Worm (Caenorhabditis elegans): ENCODE measurements around the gene fbxa-148.

Gene fbxa-148

DNA sequence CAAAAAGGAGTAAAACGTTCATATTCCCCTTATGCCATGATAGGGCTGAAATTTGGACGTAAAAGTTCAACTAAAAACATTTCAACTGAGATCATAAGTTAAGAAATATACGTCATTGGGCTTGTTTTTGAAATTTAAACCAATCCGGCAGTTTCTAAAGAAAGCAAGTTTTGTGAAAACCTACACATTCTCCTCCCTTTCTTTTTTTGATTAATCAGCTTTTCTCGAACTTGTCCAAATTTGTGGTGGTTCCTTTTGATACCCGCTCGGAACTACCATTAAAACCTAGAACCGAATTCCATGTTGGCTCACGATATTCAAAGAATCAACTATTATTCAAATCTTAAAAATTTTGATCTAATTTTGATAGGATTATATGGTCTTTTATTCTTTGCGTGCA is 41.5 kb downstream of the fbxa-148 start, which contains the start of gene srz-54:
TSS of gene srz-54 (plus strand) at position 301 of the 400 bp plus-strand sequence.
- TF ChIP-seq fkh-2 (tag; optimal IDR thresholded peaks at IDR 0.05) (no peak), nhr-237 (tag; optimal IDR thresholded peaks at IDR 0.05) (no peak), skn-1 (tag; optimal IDR thresholded peaks at IDR 0.05) (no peak), nhr-11 (tag; optimal IDR thresholded peaks at IDR 0.05) (no peak), mdl-1 (tag; optimal IDR thresholded peaks at IDR 0.05) (no peak), elt-1 (tag; optimal IDR thresholded peaks at IDR 0.05) (no peak), pqm-1 (tag; optimal IDR thresholded peaks at IDR 0.05) (no peak), ceh-28 (tag; optimal IDR thresholded peaks at IDR 0.05) (no peak), ceh-16 (tag; optimal IDR thresholded peaks at IDR 0.05) (no peak), ceh-82 (tag; optimal IDR thresholded peaks at IDR 0.05) (no peak), pha-4 (tag; optimal IDR thresholded peaks at IDR 0.05) (no peak), lin-15B (tag; optimal IDR thresholded peaks at IDR 0.05) (no peak), nhr-76 (tag; optimal IDR thresholded peaks at IDR 0.05) (no peak), jun-1 (tag; optimal IDR thresholded peaks at IDR 0.05) (no peak), zag-1 (tag; optimal IDR thresholded peaks at IDR 0.05) (no peak), sea-2 (GFP tag; optimal IDR thresholded peaks at IDR 0.05) (no peak)

DNA sequence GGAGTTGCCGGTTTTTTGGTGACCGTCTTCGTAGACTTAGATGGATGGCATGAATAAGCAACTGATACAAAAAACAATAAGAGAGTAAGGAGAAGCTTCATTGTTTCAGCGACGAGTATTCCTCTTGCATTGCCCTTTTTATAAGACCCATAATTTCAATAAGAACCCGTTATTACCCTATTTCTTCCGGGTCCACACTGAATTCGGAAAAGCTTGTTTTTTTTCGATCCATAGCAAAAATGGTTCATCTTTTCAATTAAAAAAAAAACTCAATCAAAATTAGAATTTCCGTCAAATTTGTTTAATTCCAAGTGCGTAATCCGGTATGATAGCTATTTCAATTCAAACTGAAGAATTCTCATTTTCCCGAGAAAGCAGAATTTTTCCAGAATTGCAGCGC is 48.2 kb downstream of the fbxa-148 start, which contains the start of gene Y102A5C.40:
TSS of gene Y102A5C.40 (minus strand) at position 101 of the 400 bp plus-strand sequence.
- TF ChIP-seq nhr-76 (tag; optimal IDR thresholded peaks at IDR 0.05) = no peak
- TF ChIP-seq unc-39 (tag; optimal IDR thresholded peaks at IDR 0.05) = no peak
- TF ChIP-seq sea-2 (GFP tag; optimal IDR thresholded peaks at IDR 0.05) = no peak
- TF ChIP-seq ceh-9 (tag; optimal IDR thresholded peaks at IDR 0.05) = no peak
- TF ChIP-seq ZK546.5 (tag; optimal IDR thresholded peaks at IDR 0.05) = no peak
- TF ChIP-seq tbx-2 (tag; optimal IDR thresholded peaks at IDR 0.05) = no peak
- no peak for TF ChIP-seq ztf-11 (tag; optimal IDR thresholded peaks at IDR 0.05)
- TF ChIP-seq fkh-10 (GFP tag; optimal IDR thresholded peaks at IDR 0.05) = no peak
- TF ChIP-seq aly-2 (tag; optimal IDR thresholded peaks at IDR 0.05) = no peak
- TF ChIP-seq elt-3 (tag; optimal IDR thresholded peaks at IDR 0.05) = no peak

DNA sequence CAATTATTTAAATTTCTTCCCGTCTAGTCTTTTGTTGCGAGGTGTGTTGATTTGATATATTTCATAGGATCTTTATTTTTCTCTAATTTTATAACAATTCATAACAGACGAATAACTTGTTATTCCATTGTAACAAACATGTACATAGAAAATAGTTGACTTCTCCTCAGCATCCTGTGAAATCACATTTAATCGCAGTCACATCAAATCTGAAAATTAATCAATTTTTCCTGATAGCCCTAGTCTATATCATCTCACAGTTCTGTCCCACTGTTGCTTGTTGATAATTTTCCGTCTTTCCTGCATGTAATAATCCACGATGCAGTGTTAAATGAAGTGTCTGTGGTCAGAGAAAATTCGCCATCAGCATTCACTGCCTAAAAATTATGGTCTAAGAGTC is 49.0 kb downstream of the fbxa-148 start:
- TF ChIP-seq ceh-16 (tag; optimal IDR thresholded peaks at IDR 0.05) (no peak), nhr-11 (tag; optimal IDR thresholded peaks at IDR 0.05) (no peak), ceh-28 (tag; optimal IDR thresholded peaks at IDR 0.05) (no peak), egl-27 (tag; optimal IDR thresholded peaks at IDR 0.05) (no peak), pqm-1 (tag; optimal IDR thresholded peaks at IDR 0.05) (no peak), snpc-4 (tag; optimal IDR thresholded peaks at IDR 0.05) (no peak), nhr-23 (tag; optimal IDR thresholded peaks at IDR 0.05) (no peak), fkh-2 (tag; optimal IDR thresholded peaks at IDR 0.05) (no peak), nhr-43 (tag; optimal IDR thresholded peaks at IDR 0.05; ENCODE audit: poor library complexity, severe bottlenecking) (no peak), lsy-12 (tag; optimal IDR thresholded peaks at IDR 0.05) (no peak), unc-39 (tag; optimal IDR thresholded peaks at IDR 0.05) (no peak), mml-1 (tag; optimal IDR thresholded peaks at IDR 0.05) (no peak), eor-1 (tag; optimal IDR thresholded peaks at IDR 0.05) (no peak), unc-62 (GFP tag; optimal IDR thresholded peaks at IDR 0.05) (no peak)

DNA sequence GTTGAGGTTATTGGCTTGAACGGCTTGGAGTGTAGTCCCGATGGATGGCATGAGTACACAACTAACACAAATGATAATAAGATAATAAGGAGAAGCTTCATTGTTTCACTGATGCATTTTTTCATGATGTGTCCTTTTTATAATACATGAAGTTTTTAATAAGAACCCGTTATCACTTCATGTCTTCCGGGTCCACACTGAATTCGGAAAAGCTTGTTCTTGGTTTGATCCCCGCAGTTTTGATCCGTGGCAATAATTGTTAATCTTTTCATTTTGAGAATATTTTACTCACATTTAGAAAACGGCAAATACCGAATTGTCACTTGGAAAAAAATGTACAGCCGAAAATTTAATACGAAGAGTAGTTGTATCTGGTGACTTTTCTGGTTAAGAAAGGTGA is 49.8 kb downstream of the fbxa-148 start, which contains the start of gene Y102A5C.27:
TSS of gene Y102A5C.27 (minus strand) at position 101 of the 400 bp plus-strand sequence.
- TF ChIP-seq R02D3.7 (tag; optimal IDR thresholded peaks at IDR 0.05) (no peak), fos-1 (tag; optimal IDR thresholded peaks at IDR 0.05) (no peak), nhr-77 (tag; optimal IDR thresholded peaks at IDR 0.05) (no peak), ceh-28 (tag; optimal IDR thresholded peaks at IDR 0.05) (no peak), skn-1 (tag; optimal IDR thresholded peaks at IDR 0.05) (no peak), ceh-82 (tag; optimal IDR thresholded peaks at IDR 0.05) (no peak), ceh-9 (tag; optimal IDR thresholded peaks at IDR 0.05) (no peak), daf-12 (tag; optimal IDR thresholded peaks at IDR 0.05) (no peak), ztf-11 (tag; optimal IDR thresholded peaks at IDR 0.05) (no peak)

All from whole organism, L3 larva.